Worm (Caenorhabditis elegans) whole organism, mixed stage, embryonic: ENCODE measurements around the gene fbxc-40.
A peak's percentile ranks its signal among the peaks of the same experiment; 100 is the strongest.
"Not testable (repeated sequence)": the region's sequence is repeated elsewhere in the genome, so short reads cannot be mapped to it uniquely, and the experiment has no call there.

ENCODE experiments used
- M03D4.4 ChIP-seq: sonication (generic microtip); optimal IDR thresholded peaks from 2 replicates; lab custom pipeline; 2017; ENCODE audit warnings: mild to moderate bottlenecking, missing genetic modification characterization, missing compliant biosample characterization
- blmp-1 ChIP-seq: fragments of 150-350 bp; optimal IDR thresholded peaks from 2 replicates; lab custom pipeline; 2014; ENCODE audit warnings: missing biosample characterization, missing genetic modification characterization
- ceh-39 ChIP-seq: fragments of 150-350 bp; optimal IDR thresholded peaks from 2 replicates; lab custom pipeline; 2014; ENCODE audit warnings: missing biosample characterization, missing genetic modification characterization
- ceh-43 ChIP-seq: fragments of 200-800 bp; sonication (Bioruptor generic); optimal IDR thresholded peaks from 2 replicates; lab custom pipeline; 2018; ENCODE audit warnings: mild to moderate bottlenecking, missing genetic modification characterization, moderate library complexity, missing compliant biosample characterization
- ceh-83 ChIP-seq: fragments of 200-800 bp; sonication (Bioruptor generic); optimal IDR thresholded peaks from 2 replicates; lab custom pipeline; 2018; ENCODE audit warnings: mild to moderate bottlenecking, missing genetic modification characterization, missing compliant biosample characterization
- cnd-1 ChIP-seq: fragments of 200-800 bp; sonication (Bioruptor generic); optimal IDR thresholded peaks from 2 replicates; lab custom pipeline; 2018; ENCODE audit warnings: mild to moderate bottlenecking, missing genetic modification characterization, missing compliant biosample characterization
- elt-1 ChIP-seq: sonication (generic microtip); optimal IDR thresholded peaks from 2 replicates; lab custom pipeline; 2017; ENCODE audit warnings: missing genetic modification characterization, mild to moderate bottlenecking, missing compliant biosample characterization, antibody characterized with exemption, moderate library complexity, borderline replicate concordance; ENCODE audit not compliant: insufficient read depth
- elt-3 ChIP-seq: fragments of 150-350 bp; optimal IDR thresholded peaks from 2 replicates; lab custom pipeline; 2014; ENCODE audit warnings: missing biosample characterization, missing genetic modification characterization
- flh-1 ChIP-seq: fragments of 200-800 bp; sonication (Bioruptor generic); optimal IDR thresholded peaks from 2 replicates; lab custom pipeline; 2018; ENCODE audit warnings: mild to moderate bottlenecking, missing genetic modification characterization, moderate library complexity, missing compliant biosample characterization
- ham-2 ChIP-seq: fragments of 200-800 bp; sonication (Bioruptor generic); optimal IDR thresholded peaks from 2 replicates; lab custom pipeline; 2018; ENCODE audit warnings: mild to moderate bottlenecking, missing genetic modification characterization, missing compliant biosample characterization
- lin-13 ChIP-seq: fragments of 150-350 bp; optimal IDR thresholded peaks from 2 replicates; lab custom pipeline; 2014; ENCODE audit warnings: missing biosample characterization, missing genetic modification characterization
- lin-32 ChIP-seq: fragments of 200-800 bp; sonication (Bioruptor generic); optimal IDR thresholded peaks from 2 replicates; lab custom pipeline; 2018; ENCODE audit warnings: mild to moderate bottlenecking, missing genetic modification characterization, missing compliant biosample characterization
- lsy-2 ChIP-seq: fragments of 150-350 bp; optimal IDR thresholded peaks from 2 replicates; lab custom pipeline; 2014; ENCODE audit warnings: missing biosample characterization, missing genetic modification characterization
- mls-2 ChIP-seq: sonication (generic microtip); optimal IDR thresholded peaks from 2 replicates; lab custom pipeline; 2016; ENCODE audit warnings: mild to moderate bottlenecking, missing genetic modification characterization, moderate library complexity, missing compliant biosample characterization
- nhr-12 ChIP-seq: fragments of 150-350 bp; optimal IDR thresholded peaks from 2 replicates; lab custom pipeline; 2014; ENCODE audit warnings: missing biosample characterization, missing genetic modification characterization
- nhr-2 ChIP-seq: fragments of 150-350 bp; optimal IDR thresholded peaks from 2 replicates; lab custom pipeline; 2014; ENCODE audit warnings: missing biosample characterization, missing genetic modification characterization
- nhr-237 ChIP-seq: fragments of 150-350 bp; optimal IDR thresholded peaks from 2 replicates; lab custom pipeline; 2014; ENCODE audit warnings: missing biosample characterization, missing genetic modification characterization
- nhr-76 ChIP-seq: sonication (generic microtip); optimal IDR thresholded peaks from 2 replicates; lab custom pipeline; 2017; ENCODE audit warnings: missing biosample characterization, missing genetic modification characterization
- pha-4 ChIP-seq: fragments of 150-350 bp; optimal IDR thresholded peaks from 2 replicates; lab custom pipeline; 2018; ENCODE audit warnings: missing biosample characterization, missing genetic modification reagents, missing genetic modification characterization
- snpc-4 ChIP-seq: fragments of 150-350 bp; optimal IDR thresholded peaks from 2 replicates; lab custom pipeline; 2014; ENCODE audit warnings: missing biosample characterization, missing genetic modification characterization
- sptf-1 ChIP-seq: sonication (generic microtip); optimal IDR thresholded peaks from 2 replicates; lab custom pipeline; 2017; ENCODE audit warnings: mild to moderate bottlenecking, missing genetic modification characterization, moderate library complexity, missing compliant biosample characterization
- tbx-8 ChIP-seq: fragments of 200-800 bp; sonication (Bioruptor generic); optimal IDR thresholded peaks from 2 replicates; lab custom pipeline; 2018; ENCODE audit warnings: mild to moderate bottlenecking, missing genetic modification characterization, moderate library complexity, missing compliant biosample characterization
- unc-120 ChIP-seq: sonication (generic microtip); optimal IDR thresholded peaks from 2 replicates; lab custom pipeline; 2017; ENCODE audit warnings: missing genetic modification characterization, missing compliant biosample characterization; ENCODE audit not compliant: poor library complexity, severe bottlenecking
- unc-39 ChIP-seq: fragments of 150-350 bp; optimal IDR thresholded peaks from 2 replicates; lab custom pipeline; 2014; ENCODE audit warnings: missing biosample characterization, missing genetic modification characterization
- unc-62 ChIP-seq: fragments of 150-350 bp; optimal IDR thresholded peaks from 2 replicates; lab custom pipeline; 2014; ENCODE audit warnings: missing biosample characterization, missing genetic modification reagents, missing genetic modification characterization
- zip-8 ChIP-seq: fragments of 150-350 bp; optimal IDR thresholded peaks from 2 replicates; lab custom pipeline; 2014; ENCODE audit warnings: missing biosample characterization, missing genetic modification characterization
- ztf-11 ChIP-seq: fragments of 150-350 bp; optimal IDR thresholded peaks from 2 replicates; lab custom pipeline; 2014; ENCODE audit warnings: missing biosample characterization, missing genetic modification characterization

The fbxc-40 gene

ce11 chrII:943773-944172, 42.0 kb upstream of the fbxc-40 start, which contains the start of gene clec-43:
Gene clec-43 (plus strand): TSS chrII:944066.
- no peak for TF ChIP-seq pha-4
- no peak for TF ChIP-seq nhr-2
- TF ChIP-seq zip-8 (tag; lab: Kevin White, UChicago) = no peak
- TF ChIP-seq snpc-4 (tag; lab: Kevin White, UChicago) = no peak
- TF ChIP-seq tbx-8 (GFP tag; lab: Kevin White, UChicago) = no peak
- no peak for TF ChIP-seq ceh-39 (tag; lab: Kevin White, UChicago)
- no peak for TF ChIP-seq nhr-237 (tag; lab: Kevin White, UChicago)
- TF ChIP-seq ham-2 = no peak
- TF ChIP-seq nhr-76 (tag; lab: Kevin White, UChicago) = no peak
- TF ChIP-seq unc-120 = no peak
- no peak for TF ChIP-seq mls-2 (tag; lab: Kevin White, UChicago)
- TF ChIP-seq lin-13 (tag; lab: Kevin White, UChicago) = no peak
- TF ChIP-seq unc-39 (tag; lab: Kevin White, UChicago) = no peak
- TF ChIP-seq flh-1 (GFP tag; lab: Kevin White, UChicago) = no peak
- TF ChIP-seq ceh-43 (GFP tag; lab: Kevin White, UChicago) = no peak
- no peak for TF ChIP-seq lin-32 (GFP tag; lab: Kevin White, UChicago)
- no peak for TF ChIP-seq blmp-1

ce11 chrII:948091-948490, 37.7 kb upstream of the fbxc-40 start, which contains the start of gene fbxc-32:
Gene fbxc-32 (minus strand): TSS chrII:948191.
- TF ChIP-seq ztf-11 (tag; lab: Kevin White, UChicago) (no peak), zip-8 (tag; lab: Kevin White, UChicago) (no peak), ceh-83 (no peak)

- TF ChIP-seq snpc-4 (tag; lab: Kevin White, UChicago) (no peak), M03D4.4 (tag; lab: Kevin White, UChicago) (no peak), lsy-2 (no peak), ceh-43 (GFP tag; lab: Kevin White, UChicago) (no peak)
Observed at ce11 chrII:950374-950773, 35.4 kb upstream of the fbxc-40 start.

- TF ChIP-seq ceh-83 (no peak), ceh-43 (GFP tag; lab: Kevin White, UChicago) (no peak), unc-120 (no peak), unc-62 (no peak), M03D4.4 (tag; lab: Kevin White, UChicago) (no peak), lin-32 (GFP tag; lab: Kevin White, UChicago) (no peak), sptf-1 (no peak), pha-4 (no peak), elt-3 (tag; lab: Kevin White, UChicago) (no peak), nhr-12 (tag; lab: Kevin White, UChicago) (no peak)
- TF ChIP-seq, all 35 proteins: peak for 0
Observed at ce11 chrII:953052-953451, 32.8 kb upstream of the fbxc-40 start.

- not testable (repeated sequence) for TF ChIP-seq lin-13 (tag; lab: Kevin White, UChicago); ham-2; nhr-2
Observed at ce11 chrII:954626-955025, 31.2 kb upstream of the fbxc-40 start, which contains the start of gene fbxc-7. Gene fbxc-7 (plus strand): TSS chrII:954926.

- no peak for TF ChIP-seq elt-1
Observed at ce11 chrII:958618-959017, 27.2 kb upstream of the fbxc-40 start, which contains the start of gene sdz-4. Gene sdz-4 (plus strand): TSS chrII:958918.

ce11 chrII:960218-960617, 25.6 kb upstream of the fbxc-40 start, which contains the start of the genes C32B5.18 and C32B5.7:
Gene C32B5.18 (plus strand): TSS chrII:960518.
Gene C32B5.7 (plus strand): TSS chrII:960528.
- TF ChIP-seq tbx-8 (GFP tag; lab: Kevin White, UChicago) = no peak
- TF ChIP-seq ceh-39 (tag; lab: Kevin White, UChicago) = peak; percentile 20
- TF ChIP-seq nhr-2 = peak; percentile 13
- TF ChIP-seq cnd-1 (tag; lab: Kevin White, UChicago) = peak; percentile 35
- no peak for TF ChIP-seq nhr-237 (tag; lab: Kevin White, UChicago)
